Worm (Caenorhabditis elegans) whole organism, L1 larva: ENCODE results near the gene W04H10.6.

ENCODE experiments used
- egl-13 ChIP-seq: sonication (generic microtip); optimal IDR thresholded peaks from 2 replicates; lab custom pipeline; 2016; ENCODE audit warnings: missing genotype, missing genetic modification reagents, missing genetic modification characterization, missing compliant biosample characterization
- lin-13 ChIP-seq: fragments of 150-350 bp; optimal IDR thresholded peaks from 2 replicates; lab custom pipeline; 2014; ENCODE audit warnings: missing biosample characterization, missing genetic modification reagents, missing genetic modification characterization
- lsy-2 ChIP-seq, 2 experiments: fragments of 150-350 bp; optimal IDR thresholded peaks; 2 replicates each; lab custom pipeline; 2014; ENCODE audit warnings: missing biosample characterization in 2 of 2, missing genetic modification characterization in 2 of 2
- mdl-1 ChIP-seq, 2 experiments: fragments of 150-350 bp; optimal IDR thresholded peaks; 2 replicates each; lab custom pipeline; 2014 to 2017; ENCODE audit warnings: missing biosample characterization in 2 of 2, missing genetic modification characterization in 2 of 2, inconsistent platforms in 1 of 2
- swsn-7 ChIP-seq: sonication (generic microtip); optimal IDR thresholded peaks from 2 replicates; lab custom pipeline; 2016; ENCODE audit warnings: missing genetic modification characterization, missing compliant biosample characterization
- unc-130 ChIP-seq: fragments of 150-350 bp; optimal IDR thresholded peaks from 2 replicates; lab custom pipeline; 2017; ENCODE audit warnings: missing biosample characterization, missing genetic modification characterization, inconsistent platforms
- ztf-11 ChIP-seq, 2 experiments: sonication (generic microtip); optimal IDR thresholded peaks; 2 replicates each; lab custom pipeline; 2016 to 2017; ENCODE audit warnings: missing genetic modification characterization in 2 of 2, missing biosample characterization in 1 of 2, missing compliant biosample characterization in 1 of 2

DNA sequence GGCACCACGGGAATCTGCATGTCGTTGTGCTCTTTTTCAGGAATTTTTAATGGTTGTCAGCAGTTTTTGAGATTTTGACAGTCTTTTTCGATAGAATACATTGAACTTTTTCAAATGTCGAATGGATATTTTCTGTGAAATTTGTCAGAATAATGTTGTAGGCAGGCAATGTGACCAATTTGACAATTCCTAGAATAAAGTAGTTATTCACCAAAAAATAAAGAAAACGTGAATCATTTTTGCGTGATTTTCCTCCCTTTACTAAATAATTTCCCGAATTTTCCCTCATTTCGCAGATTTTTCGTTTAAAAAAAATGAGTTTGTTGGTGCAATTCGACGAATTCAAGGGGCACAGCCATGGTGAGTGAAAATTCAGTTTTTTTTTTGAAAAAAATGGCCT lies 516 bp upstream of the W04H10.6 start, which contains the start of gene W04H10.1:
- TF ChIP-seq ztf-11 (tag; optimal IDR thresholded peaks at IDR 0.05; lab: Kevin White, UChicago) (no peak), mdl-1 (tag; optimal IDR thresholded peaks at IDR 0.05; lab: Kevin White, UChicago) (no peak), egl-13 (tag; lab: Kevin White, UChicago) (no peak), unc-130 (tag; lab: Kevin White, UChicago) (no peak), swsn-7 (tag; lab: Kevin White, UChicago) (no peak), lin-13 (GFP tag; lab: Kevin White, UChicago) (no peak), lsy-2 (tag; optimal IDR thresholded peaks at IDR 0.05; lab: Kevin White, UChicago) (no peak)
